Fruit fly (Drosophila melanogaster) whole organism, embryonic: ENCODE measurements around the gene CG15537.

Source experiments
- Asciz ChIP-seq: fragments of 200-800 bp; sonication (Bioruptor generic); optimal IDR thresholded peaks from 2 replicates; lab custom pipeline; 2017; ENCODE audit warnings: missing biosample characterization, mild to moderate bottlenecking, missing genetic modification characterization, missing genetic modification reagents
- BtbVII ChIP-seq: fragments of 200-800 bp; sonication (Bioruptor generic); optimal IDR thresholded peaks from 3 replicates; lab custom pipeline; 2017; ENCODE audit warnings: missing biosample characterization, mild to moderate bottlenecking, missing genetic modification characterization
- CG1024 ChIP-seq: fragments of 200-800 bp; sonication (Bioruptor generic); IDR thresholded peaks from 2 replicates; pipeline ENCODE4 v1.3.6; 2022; ENCODE audit warnings: missing biosample characterization, missing genetic modification characterization
- CG10267 ChIP-seq: fragments of 200-800 bp; sonication (Bioruptor generic); optimal IDR thresholded peaks from 2 replicates; lab custom pipeline; 2018; ENCODE audit warnings: missing biosample characterization, mild to moderate bottlenecking, missing genetic modification characterization, moderate library complexity
- CG11456 ChIP-seq: fragments of 200-800 bp; sonication (Bioruptor generic); IDR thresholded peaks from 3 replicates; pipeline ENCODE4 v1.3.6; 2022; ENCODE audit warnings: missing biosample characterization, missing genetic modification characterization
- CG12236 ChIP-seq: fragments of 200-800 bp; sonication (Bioruptor generic); optimal IDR thresholded peaks from 2 replicates; lab custom pipeline; 2016; ENCODE audit warnings: missing biosample characterization, missing genetic modification characterization
- CG1233 ChIP-seq: fragments of 200-800 bp; sonication (Bioruptor generic); optimal IDR thresholded peaks from 4 replicates; lab custom pipeline; 2018; ENCODE audit warnings: missing biosample characterization, mild to moderate bottlenecking, missing genetic modification characterization
- CG12391 ChIP-seq: fragments of 200-800 bp; sonication (Bioruptor generic); optimal IDR thresholded peaks from 3 replicates; lab custom pipeline; 2018; ENCODE audit warnings: missing biosample characterization, mild to moderate bottlenecking, missing genetic modification characterization, moderate library complexity
- CG13624 ChIP-seq: fragments of 200-800 bp; sonication (Bioruptor generic); optimal IDR thresholded peaks from 2 replicates; lab custom pipeline; 2016; ENCODE audit warnings: missing biosample characterization, missing genetic modification characterization
- CG15601 ChIP-seq: fragments of 200-800 bp; sonication (Bioruptor generic); optimal IDR thresholded peaks from 3 replicates; lab custom pipeline; 2019; ENCODE audit warnings: missing biosample characterization, mild to moderate bottlenecking, missing genetic modification characterization, moderate library complexity
- CG16815 ChIP-seq: fragments of 200-800 bp; sonication (Bioruptor generic); optimal IDR thresholded peaks from 3 replicates; lab custom pipeline; 2017; ENCODE audit warnings: missing biosample characterization, mild to moderate bottlenecking, missing genetic modification characterization
- CG16863 ChIP-seq: fragments of 200-800 bp; sonication (Bioruptor generic); optimal IDR thresholded peaks from 3 replicates; lab custom pipeline; 2016; ENCODE audit warnings: missing biosample characterization, missing genetic modification characterization
- CG17361 ChIP-seq: fragments of 200-800 bp; sonication (Bioruptor generic); IDR thresholded peaks from 3 replicates; pipeline ENCODE4 v1.3.6; 2022; ENCODE audit warnings: missing biosample characterization, missing genetic modification characterization
- CG18011 ChIP-seq: fragments of 200-800 bp; sonication (Bioruptor generic); optimal IDR thresholded peaks from 2 replicates; lab custom pipeline; 2017; ENCODE audit warnings: missing biosample characterization, missing genetic modification characterization, mild to moderate bottlenecking, moderate library complexity, missing genotype
- CG30020 ChIP-seq: fragments of 200-800 bp; optimal IDR thresholded peaks from 2 replicates; lab custom pipeline; 2019; ENCODE audit warnings: missing biosample characterization, mild to moderate bottlenecking, missing genetic modification characterization, moderate library complexity
- CG30403 ChIP-seq: fragments of 200-800 bp; sonication (Bioruptor generic); optimal IDR thresholded peaks from 3 replicates; lab custom pipeline; 2016; ENCODE audit warnings: missing biosample characterization, missing genetic modification characterization
- CG32772 ChIP-seq: fragments of 200-800 bp; sonication (Bioruptor generic); IDR thresholded peaks from 2 replicates; pipeline ENCODE4 v1.3.6; 2022; ENCODE audit warnings: missing biosample characterization, missing genetic modification characterization
- CG3847 ChIP-seq: fragments of 200-800 bp; sonication (Bioruptor generic); IDR thresholded peaks from 2 replicates; pipeline ENCODE4 v1.3.6; 2022; ENCODE audit warnings: missing biosample characterization, missing genetic modification characterization
- CG4282 ChIP-seq: fragments of 200-800 bp; sonication (Bioruptor generic); optimal IDR thresholded peaks from 2 replicates; lab custom pipeline; 2016; ENCODE audit warnings: missing biosample characterization, missing genetic modification characterization
- CG4360 ChIP-seq: fragments of 200-800 bp; sonication (Bioruptor generic); IDR thresholded peaks from 2 replicates; pipeline ENCODE4 v1.3.6; 2022; ENCODE audit warnings: missing biosample characterization, missing genetic modification characterization
- CG5180 ChIP-seq: fragments of 200-800 bp; sonication (Bioruptor generic); optimal IDR thresholded peaks from 3 replicates; lab custom pipeline; 2017; ENCODE audit warnings: missing biosample characterization, missing genetic modification characterization, mild to moderate bottlenecking, moderate library complexity, missing genetic modification reagents
- CG6654 ChIP-seq: fragments of 200-800 bp; sonication (Bioruptor generic); optimal IDR thresholded peaks from 2 replicates; lab custom pipeline; 2017; ENCODE audit warnings: missing biosample characterization, mild to moderate bottlenecking, missing genetic modification characterization
- CG7271 ChIP-seq: fragments of 200-800 bp; sonication (Bioruptor generic); optimal IDR thresholded peaks from 2 replicates; lab custom pipeline; 2018; ENCODE audit warnings: missing biosample characterization, mild to moderate bottlenecking, missing genetic modification characterization, moderate library complexity
- CG7786 ChIP-seq: fragments of 200-800 bp; sonication (Bioruptor generic); optimal IDR thresholded peaks from 2 replicates; lab custom pipeline; 2016; ENCODE audit warnings: missing biosample characterization, missing genetic modification characterization
- CG8359 ChIP-seq: fragments of 200-800 bp; sonication (Bioruptor generic); optimal IDR thresholded peaks from 2 replicates; lab custom pipeline; 2017; ENCODE audit warnings: missing biosample characterization, mild to moderate bottlenecking, missing genetic modification characterization, borderline replicate concordance
- CG9609 ChIP-seq: fragments of 200-800 bp; sonication (Bioruptor generic); optimal IDR thresholded peaks from 3 replicates; lab custom pipeline; 2016; ENCODE audit warnings: missing biosample characterization, missing genetic modification characterization
- Mad ChIP-seq: fragments of 200-800 bp; sonication (Bioruptor generic); optimal IDR thresholded peaks from 2 replicates; lab custom pipeline; 2016; ENCODE audit warnings: missing biosample characterization, missing genetic modification characterization
- Nf-YB ChIP-seq: fragments of 200-800 bp; sonication (Bioruptor generic); optimal IDR thresholded peaks from 3 replicates; lab custom pipeline; 2019; ENCODE audit warnings: missing biosample characterization, mild to moderate bottlenecking, missing genetic modification characterization, moderate library complexity
- Poxn ChIP-seq: fragments of 200-800 bp; sonication (Bioruptor generic); IDR thresholded peaks from 2 replicates; pipeline ENCODE4 v1.3.6; 2022; ENCODE audit warnings: missing biosample characterization, missing genetic modification characterization
- Rfx ChIP-seq: fragments of 200-800 bp; sonication (Bioruptor generic); IDR thresholded peaks from 2 replicates; pipeline ENCODE4 v1.3.6; 2022; ENCODE audit warnings: missing biosample characterization, missing genetic modification characterization
- Taf1 ChIP-seq: fragments of 200-800 bp; sonication (Bioruptor generic); IDR thresholded peaks from 2 replicates; pipeline ENCODE4 v1.3.6; 2022; ENCODE audit warnings: missing biosample characterization, missing genetic modification characterization
- Xrp1 ChIP-seq: fragments of 200-800 bp; sonication (Bioruptor generic); IDR thresholded peaks from 2 replicates; pipeline ENCODE4 v1.3.6; 2022; ENCODE audit warnings: missing biosample characterization, missing genetic modification characterization
- al ChIP-seq: fragments of 200-800 bp; sonication (Bioruptor generic); IDR thresholded peaks from 2 replicates; pipeline ENCODE4 v1.3.6; 2022; ENCODE audit warnings: missing biosample characterization, missing genetic modification characterization
- chn ChIP-seq: fragments of 200-800 bp; sonication (Bioruptor generic); optimal IDR thresholded peaks from 2 replicates; lab custom pipeline; 2016; ENCODE audit warnings: missing biosample characterization, missing genetic modification characterization
- ci ChIP-seq: fragments of 200-800 bp; sonication (Bioruptor generic); IDR thresholded peaks from 3 replicates; pipeline ENCODE4 v1.3.6; 2022; ENCODE audit warnings: missing biosample characterization, missing genetic modification characterization
- da ChIP-seq: fragments of 200-800 bp; sonication (Bioruptor generic); optimal IDR thresholded peaks from 2 replicates; lab custom pipeline; 2016; ENCODE audit warnings: missing biosample characterization, missing genetic modification characterization
- dpn ChIP-seq, 2 experiments: fragments of 200-800 bp; sonication (Bioruptor generic); optimal IDR thresholded peaks; 3 replicates each; lab custom pipeline; 2016; ENCODE audit warnings: missing biosample characterization in 2 of 2, missing genetic modification characterization in 2 of 2
- dysf ChIP-seq: fragments of 200-800 bp; sonication (Bioruptor generic); IDR thresholded peaks from 3 replicates; pipeline ENCODE4 v1.3.6; 2022; ENCODE audit warnings: missing biosample characterization, missing genetic modification characterization
- grn ChIP-seq: fragments of 200-800 bp; sonication (Bioruptor generic); optimal IDR thresholded peaks from 3 replicates; lab custom pipeline; 2017; ENCODE audit warnings: missing biosample characterization, missing genetic modification characterization
- h ChIP-seq: fragments of >200 bp; optimal IDR thresholded peaks from 2 replicates; lab custom pipeline; 2017
- knrl ChIP-seq: fragments of 200-800 bp; sonication (Bioruptor generic); IDR thresholded peaks from 3 replicates; pipeline ENCODE4 v1.3.6; 2022; ENCODE audit warnings: missing biosample characterization, missing genetic modification characterization; ENCODE audit not compliant: partially characterized antibody
- lab ChIP-seq: fragments of 200-800 bp; sonication (Bioruptor generic); optimal IDR thresholded peaks from 3 replicates; lab custom pipeline; 2017; ENCODE audit warnings: missing biosample characterization, missing genetic modification characterization, mild to moderate bottlenecking, moderate library complexity, missing genetic modification reagents
- maf-S ChIP-seq: fragments of 200-800 bp; sonication (Bioruptor generic); optimal IDR thresholded peaks from 2 replicates; lab custom pipeline; 2016; ENCODE audit warnings: missing biosample characterization, missing genetic modification characterization
- nerfin-1 ChIP-seq: fragments of 200-800 bp; sonication (Bioruptor generic); optimal IDR thresholded peaks from 3 replicates; lab custom pipeline; 2019; ENCODE audit warnings: missing biosample characterization, mild to moderate bottlenecking, missing genetic modification characterization, moderate library complexity
- nom ChIP-seq: fragments of 200-800 bp; sonication (Bioruptor generic); optimal IDR thresholded peaks from 2 replicates; lab custom pipeline; 2017; ENCODE audit warnings: missing biosample characterization, missing genetic modification characterization, mild to moderate bottlenecking, moderate library complexity, missing genetic modification reagents
- p53 ChIP-seq: fragments of 200-800 bp; sonication (Bioruptor generic); optimal IDR thresholded peaks from 2 replicates; lab custom pipeline; 2016; ENCODE audit warnings: missing biosample characterization, missing genetic modification characterization
- pho ChIP-seq: fragments of 200-800 bp; sonication (Bioruptor generic); optimal IDR thresholded peaks from 2 replicates; lab custom pipeline; 2016; ENCODE audit warnings: missing biosample characterization, missing genetic modification characterization
- salm ChIP-seq: fragments of 200-800 bp; sonication (Bioruptor generic); optimal IDR thresholded peaks from 2 replicates; lab custom pipeline; 2018; ENCODE audit warnings: missing biosample characterization, mild to moderate bottlenecking, missing genetic modification characterization
- slbo ChIP-seq: fragments of 200-800 bp; sonication (Bioruptor generic); IDR thresholded peaks from 2 replicates; pipeline ENCODE4 v1.3.6; 2022; ENCODE audit warnings: missing biosample characterization, missing genetic modification characterization
- slp2 ChIP-seq: fragments of 200-800 bp; sonication (Bioruptor generic); optimal IDR thresholded peaks from 2 replicates; lab custom pipeline; 2016; ENCODE audit warnings: missing biosample characterization, missing genetic modification characterization
- ssp ChIP-seq: fragments of 200-800 bp; sonication (Bioruptor generic); IDR thresholded peaks from 2 replicates; pipeline ENCODE4 v1.3.6; 2022; ENCODE audit warnings: missing biosample characterization, missing genetic modification characterization
- stwl ChIP-seq: fragments of 200-800 bp; sonication (Bioruptor generic); optimal IDR thresholded peaks from 3 replicates; lab custom pipeline; 2018; ENCODE audit warnings: missing biosample characterization, mild to moderate bottlenecking, missing genetic modification characterization, moderate library complexity
- sug ChIP-seq: fragments of 200-800 bp; optimal IDR thresholded peaks from 2 replicates; lab custom pipeline; 2019; ENCODE audit warnings: missing biosample characterization, mild to moderate bottlenecking, missing genetic modification characterization, moderate library complexity

The CG15537 gene

dm6 chr3R:30489797-30490196, 46.4 kb upstream of the CG15537 start, which contains the start of gene PH4alphaSG2 (continued):
- no peak for TF ChIP-seq grn (GFP tag; lab: Kevin White, UChicago)
- no peak for TF ChIP-seq CG8359 (GFP tag; lab: Kevin White, UChicago)
- TF ChIP-seq CG1024: no peak
- TF ChIP-seq CG7271 (tag; lab: Kevin White, UChicago): no peak
- TF ChIP-seq da: no peak
- no peak for TF ChIP-seq CG13624 (GFP tag; lab: Kevin White, UChicago)
- no peak for TF ChIP-seq CG12236 (GFP tag; lab: Kevin White, UChicago)
- no peak for TF ChIP-seq Nf-YB (GFP tag; lab: Kevin White, UChicago)
- no peak for TF ChIP-seq ssp
- no peak for TF ChIP-seq nerfin-1 (tag; lab: Kevin White, UChicago)
- no peak for TF ChIP-seq CG5180 (GFP tag; lab: Kevin White, UChicago)
- no peak for TF ChIP-seq sug (tag; lab: Kevin White, UChicago)
- TF ChIP-seq salm: no peak
- no peak for TF ChIP-seq stwl
- no peak for TF ChIP-seq slp2 (GFP tag; lab: Kevin White, UChicago)
- no peak for TF ChIP-seq chn (GFP tag; lab: Kevin White, UChicago)
- no peak for TF ChIP-seq ci
- TF ChIP-seq maf-S (GFP tag; lab: Kevin White, UChicago): no peak
- no peak for TF ChIP-seq CG17361 (GFP tag; lab: Robert Waterston, UW)
- TF ChIP-seq CG10267: no peak
- TF ChIP-seq Rfx (GFP tag; lab: Robert Waterston, UW): no peak
- TF ChIP-seq Asciz (GFP tag; lab: Kevin White, UChicago): peak; percentile 27
- no peak for TF ChIP-seq CG9609 (GFP tag; lab: Kevin White, UChicago)
- TF ChIP-seq h (lab: Kevin White, UChicago): no peak
- peak; percentile 34 for TF ChIP-seq CG7786
- TF ChIP-seq Mad (GFP tag; lab: Kevin White, UChicago): no peak
- TF ChIP-seq nom (GFP tag; lab: Kevin White, UChicago): no peak
- TF ChIP-seq BtbVII (GFP tag; lab: Kevin White, UChicago): no peak
- no peak for TF ChIP-seq Poxn
- TF ChIP-seq CG15601 (tag; lab: Kevin White, UChicago): peak; percentile 44
- TF ChIP-seq slbo (GFP tag; lab: Robert Waterston, UW): no peak
- no peak for TF ChIP-seq CG6654 (GFP tag; lab: Kevin White, UChicago)
- TF ChIP-seq CG16863: no peak
- no peak for TF ChIP-seq CG16815
- no peak for TF ChIP-seq p53 (GFP tag; lab: Kevin White, UChicago)
- TF ChIP-seq pho (GFP tag; lab: Kevin White, UChicago): peak; percentile 35
- TF ChIP-seq CG4282 (GFP tag; lab: Kevin White, UChicago): no peak
- TF ChIP-seq CG1233 (GFP tag; lab: Kevin White, UChicago): no peak
- 0 out of 2 replicates have a peak, but pooled peaks have one; percentile 25 for TF ChIP-seq Xrp1 (GFP tag; lab: Robert Waterston, UW)
- TF ChIP-seq CG32772 (GFP tag; lab: Robert Waterston, UW): no peak
- TF ChIP-seq knrl (GFP tag; lab: Robert Waterston, UW): no peak
- TF ChIP-seq CG30020 (tag; lab: Kevin White, UChicago): no peak
- no peak for TF ChIP-seq CG11456 (GFP tag; lab: Robert Waterston, UW)
- TF ChIP-seq lab: peak; percentile 71
- no peak for TF ChIP-seq dysf (GFP tag; lab: Robert Waterston, UW)
- TF ChIP-seq CG30403 (GFP tag; lab: Kevin White, UChicago): no peak
- TF ChIP-seq CG3847 (GFP tag; lab: Robert Waterston, UW): no peak
- TF ChIP-seq dpn (GFP tag; optimal IDR thresholded peaks at IDR 0.05; lab: Kevin White, UChicago): no peak
- TF ChIP-seq CG4360: no peak
- TF ChIP-seq CG12391 (tag; lab: Kevin White, UChicago): no peak
- TF ChIP-seq al (GFP tag; lab: Robert Waterston, UW): no peak
- no peak for TF ChIP-seq CG18011
- TF ChIP-seq Taf1 (GFP tag; lab: Robert Waterston, UW): no peak
